Worm (Caenorhabditis elegans) whole organism, L4 larva: Measurements from ENCODE around the gene arp-6.

Experiments used
- ama-1 ChIP-seq: fragments of 150-350 bp; optimal IDR thresholded peaks from 2 replicates; lab custom pipeline; 2014; ENCODE audit warnings: inconsistent platforms, mixed read lengths
- fos-1 ChIP-seq: fragments of 150-350 bp; optimal IDR thresholded peaks from 2 replicates; lab custom pipeline; 2014; ENCODE audit warnings: missing biosample characterization, missing genetic modification characterization

DNA sequence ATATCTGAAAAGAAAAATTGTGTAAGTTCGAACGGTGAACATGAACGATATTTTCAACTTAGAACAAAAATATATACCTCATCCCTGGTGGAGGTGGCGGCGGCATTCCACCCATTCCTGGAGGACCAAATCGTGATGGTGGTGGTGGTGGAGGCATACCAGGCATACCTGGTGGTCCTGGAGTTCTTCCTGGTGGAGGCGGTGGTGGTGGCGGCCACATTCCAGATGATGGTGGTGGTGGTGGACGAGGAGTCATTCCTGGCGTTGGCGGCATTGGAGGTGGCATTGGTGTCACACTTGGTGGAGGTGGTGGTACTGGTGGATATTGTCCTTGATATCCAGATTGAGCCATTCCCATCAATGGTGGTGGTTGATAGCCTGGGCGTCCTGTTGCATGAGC, 2.5 kb downstream of the arp-6 start:
- TF ChIP-seq ama-1, result no peak
- no peak for TF ChIP-seq fos-1 (tag; lab: Kevin White, UChicago)
